Worm (Caenorhabditis elegans) whole organism, L1 larva: ENCODE data around the gene rpt-2.
A peak's percentile ranks its signal among the peaks of the same experiment; 100 is the strongest.

Experiments used
- C16A3.4 ChIP-seq: fragments of 150-350 bp; optimal IDR thresholded peaks from 2 replicates; lab custom pipeline; 2014; ENCODE audit warnings: missing biosample characterization, missing genetic modification characterization
- ama-1 ChIP-seq: fragments of 150-350 bp; optimal IDR thresholded peaks from 2 replicates; lab custom pipeline; 2014
- ceh-88 ChIP-seq: fragments of 200-800 bp; sonication (Bioruptor generic); IDR thresholded peaks from 2 replicates; pipeline ENCODE4 v1.3.6; 2022; ENCODE audit warnings: missing genetic modification characterization, missing compliant biosample characterization
- ceh-90 ChIP-seq: sonication (generic microtip); optimal IDR thresholded peaks from 2 replicates; lab custom pipeline; 2016; ENCODE audit warnings: missing genetic modification characterization, missing compliant biosample characterization
- efl-1 ChIP-seq, 4 experiments: fragments of 150-350 bp; optimal IDR thresholded peaks in 3 of 4; peaks in 1 of 4; 1 replicate in 1 of 4; 2 replicates in 3 of 4; lab custom pipeline; 2014; ENCODE audit warnings: missing biosample characterization in 2 of 4, missing genetic modification characterization in 2 of 4, missing genetic modification reagents in 2 of 4
- egl-13 ChIP-seq: sonication (generic microtip); optimal IDR thresholded peaks from 2 replicates; lab custom pipeline; 2016; ENCODE audit warnings: missing genotype, missing genetic modification reagents, missing genetic modification characterization, missing compliant biosample characterization
- elt-2 ChIP-seq: sonication (generic microtip); optimal IDR thresholded peaks from 2 replicates; lab custom pipeline; 2016; ENCODE audit warnings: missing genetic modification characterization, mild to moderate bottlenecking, inconsistent platforms, missing compliant biosample characterization, missing genetic modification reagents
- elt-3 ChIP-seq, 6 experiments: fragments of 150-350 bp in 1 of 6; sonication (generic microtip); optimal IDR thresholded peaks; 2 replicates each; lab custom pipeline; 2017 to 2018; ENCODE audit warnings: missing biosample characterization in 6 of 6, missing genetic modification characterization in 6 of 6, inconsistent platforms in 1 of 6
- ets-5 ChIP-seq: fragments of 200-800 bp; sonication (Bioruptor generic); IDR thresholded peaks from 2 replicates; pipeline ENCODE4 v1.3.6; 2022; ENCODE audit warnings: missing genetic modification characterization, missing compliant biosample characterization
- hlh-4 ChIP-seq: sonication (generic microtip); optimal IDR thresholded peaks from 2 replicates; lab custom pipeline; 2016; ENCODE audit warnings: mild to moderate bottlenecking, missing genetic modification characterization, missing compliant biosample characterization
- irx-1 ChIP-seq: sonication (generic microtip); optimal IDR thresholded peaks from 2 replicates; lab custom pipeline; 2016; ENCODE audit warnings: missing genetic modification characterization, missing compliant biosample characterization
- jun-1 ChIP-seq: fragments of 150-350 bp; optimal IDR thresholded peaks from 2 replicates; lab custom pipeline; 2014; ENCODE audit warnings: missing biosample characterization, missing genetic modification reagents, missing genetic modification characterization
- lin-13 ChIP-seq: fragments of 150-350 bp; optimal IDR thresholded peaks from 2 replicates; lab custom pipeline; 2014; ENCODE audit warnings: missing biosample characterization, missing genetic modification reagents, missing genetic modification characterization
- lin-14 ChIP-seq: fragments of 200-800 bp; sonication (Bioruptor generic); optimal IDR thresholded peaks from 2 replicates; lab custom pipeline; 2018; ENCODE audit warnings: mild to moderate bottlenecking, missing genetic modification characterization, moderate library complexity, missing compliant biosample characterization
- lin-35 ChIP-seq, 2 experiments: fragments of 150-350 bp; optimal IDR thresholded peaks; 2 replicates each; lab custom pipeline; 2014; ENCODE audit warnings: missing biosample characterization in 2 of 2, missing genetic modification characterization in 2 of 2, missing genetic modification reagents in 2 of 2
- lin-39 ChIP-seq: fragments of 150-350 bp; optimal IDR thresholded peaks from 2 replicates; lab custom pipeline; 2014; ENCODE audit warnings: missing biosample characterization, missing genetic modification reagents, missing genetic modification characterization
- lir-3 ChIP-seq: sonication (generic microtip); optimal IDR thresholded peaks from 2 replicates; lab custom pipeline; 2016; ENCODE audit warnings: mild to moderate bottlenecking, missing genetic modification characterization, moderate library complexity, missing compliant biosample characterization; ENCODE audit not compliant: poor library complexity
- lsy-2 ChIP-seq, 2 experiments: fragments of 150-350 bp; optimal IDR thresholded peaks; 2 replicates each; lab custom pipeline; 2014; ENCODE audit warnings: missing biosample characterization in 2 of 2, missing genetic modification characterization in 2 of 2
- mab-9 ChIP-seq: fragments of 200-800 bp; sonication (Bioruptor generic); IDR thresholded peaks from 2 replicates; pipeline ENCODE4 v1.3.6; 2022; ENCODE audit warnings: missing genetic modification reagents, missing genetic modification characterization, missing compliant biosample characterization
- nhr-237 ChIP-seq: fragments of 150-350 bp; optimal IDR thresholded peaks from 2 replicates; lab custom pipeline; 2014; ENCODE audit warnings: missing biosample characterization, missing genetic modification characterization
- nhr-47 ChIP-seq: sonication (generic microtip); optimal IDR thresholded peaks from 2 replicates; lab custom pipeline; 2016; ENCODE audit warnings: mild to moderate bottlenecking, missing genetic modification characterization, moderate library complexity, missing compliant biosample characterization
- nhr-76 ChIP-seq: sonication (generic microtip); optimal IDR thresholded peaks from 2 replicates; lab custom pipeline; 2017; ENCODE audit warnings: missing biosample characterization, missing genetic modification characterization
- nhr-77 ChIP-seq: fragments of 150-350 bp; optimal IDR thresholded peaks from 2 replicates; lab custom pipeline; 2014; ENCODE audit warnings: missing biosample characterization, missing genetic modification characterization
- nhr-85 ChIP-seq: sonication (generic microtip); peaks from one replicate; lab custom pipeline; 2016; ENCODE audit warnings: missing genetic modification characterization, inconsistent platforms, missing compliant biosample characterization
- pag-3 ChIP-seq: sonication (generic microtip); optimal IDR thresholded peaks from 2 replicates; lab custom pipeline; 2017; ENCODE audit warnings: missing genetic modification characterization, mild to moderate bottlenecking, missing compliant biosample characterization, antibody characterized with exemption, borderline replicate concordance; ENCODE audit not compliant: insufficient read depth
- rnt-1 ChIP-seq: sonication (generic microtip); optimal IDR thresholded peaks from 2 replicates; lab custom pipeline; 2016; ENCODE audit warnings: mild to moderate bottlenecking, missing genetic modification characterization, moderate library complexity, missing compliant biosample characterization
- snpc-4 ChIP-seq: fragments of 150-350 bp; optimal IDR thresholded peaks from 2 replicates; lab custom pipeline; 2014; ENCODE audit warnings: missing biosample characterization, missing genetic modification characterization
- sptf-1 ChIP-seq: fragments of 150-350 bp; optimal IDR thresholded peaks from 2 replicates; lab custom pipeline; 2014; ENCODE audit warnings: missing biosample characterization, missing genetic modification characterization
- sup-37 ChIP-seq: fragments of 200-800 bp; sonication (Bioruptor generic); optimal IDR thresholded peaks from 2 replicates; lab custom pipeline; 2018; ENCODE audit warnings: mild to moderate bottlenecking, missing genetic modification characterization, missing compliant biosample characterization
- swsn-7 ChIP-seq: sonication (generic microtip); optimal IDR thresholded peaks from 2 replicates; lab custom pipeline; 2016; ENCODE audit warnings: missing genetic modification characterization, missing compliant biosample characterization
- tbx-2 ChIP-seq: sonication (generic microtip); optimal IDR thresholded peaks from 2 replicates; lab custom pipeline; 2016; ENCODE audit warnings: missing genetic modification characterization, missing compliant biosample characterization
- tlp-1 ChIP-seq: fragments of 150-350 bp; optimal IDR thresholded peaks from 2 replicates; lab custom pipeline; 2014; ENCODE audit warnings: missing biosample characterization, missing genetic modification characterization
- unc-98 ChIP-seq: fragments of 200-800 bp; sonication (Bioruptor generic); IDR thresholded peaks from 2 replicates; pipeline ENCODE4 v1.3.6; 2022; ENCODE audit warnings: missing genetic modification characterization, missing compliant biosample characterization
- vab-15 ChIP-seq: sonication (generic microtip); optimal IDR thresholded peaks from 2 replicates; lab custom pipeline; 2017; ENCODE audit warnings: missing genotype, mild to moderate bottlenecking, missing genetic modification characterization, missing compliant biosample characterization
- xbp-1 ChIP-seq: sonication (generic microtip); optimal IDR thresholded peaks from 2 replicates; lab custom pipeline; 2016; ENCODE audit warnings: missing genetic modification characterization, missing compliant biosample characterization
- zip-4 ChIP-seq: fragments of 200-800 bp; sonication (Bioruptor generic); optimal IDR thresholded peaks from 2 replicates; lab custom pipeline; 2018; ENCODE audit warnings: mild to moderate bottlenecking, missing genetic modification characterization, moderate library complexity, missing compliant biosample characterization
- ztf-11 ChIP-seq, 2 experiments: sonication (generic microtip); optimal IDR thresholded peaks; 2 replicates each; lab custom pipeline; 2016 to 2017; ENCODE audit warnings: missing genetic modification characterization in 2 of 2, missing biosample characterization in 1 of 2, missing compliant biosample characterization in 1 of 2
- ztf-4 ChIP-seq: fragments of 150-350 bp; optimal IDR thresholded peaks from 2 replicates; lab custom pipeline; 2014; ENCODE audit warnings: missing biosample characterization, missing genetic modification characterization

The rpt-2 gene

ce11 chrV:6016097-6016496, 1.4 kb downstream of the rpt-2 start:
- TF ChIP-seq nhr-85 (tag; lab: Kevin White, UChicago): peak; percentile 56
- no peak for TF ChIP-seq sptf-1 (tag; lab: Kevin White, UChicago)
- TF ChIP-seq snpc-4 (tag; lab: Kevin White, UChicago): no peak

- TF ChIP-seq nhr-237 (tag; lab: Kevin White, UChicago): no peak
- TF ChIP-seq nhr-76 (tag; lab: Kevin White, UChicago): no peak
- no peak for TF ChIP-seq ceh-90 (tag; lab: Kevin White, UChicago)
- no peak for TF ChIP-seq efl-1 (optimal IDR thresholded peaks at IDR 0.05; lab: Kevin White, UChicago)
- TF ChIP-seq efl-1 (GFP tag; optimal IDR thresholded peaks at IDR 0.05 in 1 of 2; lab: Kevin White, UChicago): peak in 1 of 2 experiments; percentile 60
Measured at ce11 chrV:6015546-6016089, 1.9 kb downstream of the rpt-2 start.

ce11 chrV:6012401-6012800, 5.1 kb downstream of the rpt-2 start:
- no peak for TF ChIP-seq C16A3.4 (tag; lab: Kevin White, UChicago)
- TF ChIP-seq efl-1 (optimal IDR thresholded peaks at IDR 0.05; lab: Kevin White, UChicago): no peak
- peak in 1 of 2 experiments; percentile 13 for TF ChIP-seq efl-1 (GFP tag; optimal IDR thresholded peaks at IDR 0.05 in 1 of 2; lab: Kevin White, UChicago)
- TF ChIP-seq swsn-7 (tag; lab: Kevin White, UChicago): no peak
- TF ChIP-seq egl-13 (tag; lab: Kevin White, UChicago): no peak
- no peak for TF ChIP-seq jun-1 (tag; lab: Kevin White, UChicago)

ce11 chrV:6010642-6011041, 6.8 kb downstream of the rpt-2 start:
- TF ChIP-seq irx-1 (tag; lab: Kevin White, UChicago) (no peak), unc-98 (GFP tag; lab: Robert Waterston, UW) (no peak), egl-13 (tag; lab: Kevin White, UChicago) (no peak), efl-1 (optimal IDR thresholded peaks at IDR 0.05; lab: Kevin White, UChicago) (no peak), efl-1 (GFP tag; optimal IDR thresholded peaks at IDR 0.05 in 1 of 2; lab: Kevin White, UChicago) (no peak), nhr-85 (tag; lab: Kevin White, UChicago) (no peak), ceh-88 (GFP tag; lab: Robert Waterston, UW) (no peak), mab-9 (GFP tag; lab: Robert Waterston, UW) (no peak), ets-5 (GFP tag; lab: Robert Waterston, UW) (no peak), lin-14 (GFP tag; lab: Kevin White, UChicago) (no peak), ama-1 (lab: Kevin White, UChicago) (no peak), zip-4 (GFP tag; lab: Kevin White, UChicago) (no peak), tlp-1 (tag; lab: Kevin White, UChicago) (no peak), lin-13 (no peak), elt-3 (tag; optimal IDR thresholded peaks at IDR 0.05; lab: Kevin White, UChicago) (no peak), lin-39 (tag; lab: Kevin White, UChicago) (no peak), rnt-1 (no peak)

ce11 chrV:6007927-6008326, 9.5 kb downstream of the rpt-2 start:
- no peak for TF ChIP-seq efl-1 (optimal IDR thresholded peaks at IDR 0.05; lab: Kevin White, UChicago)
- TF ChIP-seq efl-1 (GFP tag; optimal IDR thresholded peaks at IDR 0.05 in 1 of 2; lab: Kevin White, UChicago): peak in 1 of 2 experiments; percentile 0
- TF ChIP-seq lin-13: no peak
- no peak for TF ChIP-seq vab-15 (tag; lab: Kevin White, UChicago)
- TF ChIP-seq pag-3 (tag; lab: Kevin White, UChicago): no peak

- TF ChIP-seq hlh-4 (tag; lab: Kevin White, UChicago): peak; percentile 89
- TF ChIP-seq pag-3 (tag; lab: Kevin White, UChicago): no peak
Measured at ce11 chrV:6003301-6003700, 14.2 kb downstream of the rpt-2 start, which contains the start of gene fos-1. fos-1 (plus strand) TSS chrV:6003601.

- TF ChIP-seq nhr-47 (tag; lab: Kevin White, UChicago) (peak; percentile 95), mab-9 (GFP tag; lab: Robert Waterston, UW) (peak; percentile 68), lir-3 (tag; lab: Kevin White, UChicago) (peak; percentile 83), sup-37 (GFP tag; lab: Kevin White, UChicago) (peak; percentile 73), xbp-1 (tag; lab: Kevin White, UChicago) (peak; percentile 91), lsy-2 (tag; optimal IDR thresholded peaks at IDR 0.05; lab: Kevin White, UChicago) (peak; percentile 84 to 92), nhr-77 (tag; lab: Kevin White, UChicago) (peak; percentile 97), lin-35 (GFP tag; optimal IDR thresholded peaks at IDR 0.05; lab: Kevin White, UChicago) (peak; percentile 79 to 89), rnt-1 (peak; percentile 81), ztf-4 (tag; lab: Kevin White, UChicago) (peak; percentile 96), nhr-237 (tag; lab: Kevin White, UChicago) (peak; percentile 73), sptf-1 (tag; lab: Kevin White, UChicago) (no peak), ztf-11 (tag; optimal IDR thresholded peaks at IDR 0.05; lab: Kevin White, UChicago) (no peak), tbx-2 (tag; lab: Kevin White, UChicago) (peak; percentile 93), elt-2 (tag; lab: Kevin White, UChicago) (peak; percentile 97)
Measured at ce11 chrV:6000368-6000802, 17.1 kb downstream of the rpt-2 start.
